Worm (Caenorhabditis elegans): Measurements from ENCODE around the gene F09A5.3.

DNA sequence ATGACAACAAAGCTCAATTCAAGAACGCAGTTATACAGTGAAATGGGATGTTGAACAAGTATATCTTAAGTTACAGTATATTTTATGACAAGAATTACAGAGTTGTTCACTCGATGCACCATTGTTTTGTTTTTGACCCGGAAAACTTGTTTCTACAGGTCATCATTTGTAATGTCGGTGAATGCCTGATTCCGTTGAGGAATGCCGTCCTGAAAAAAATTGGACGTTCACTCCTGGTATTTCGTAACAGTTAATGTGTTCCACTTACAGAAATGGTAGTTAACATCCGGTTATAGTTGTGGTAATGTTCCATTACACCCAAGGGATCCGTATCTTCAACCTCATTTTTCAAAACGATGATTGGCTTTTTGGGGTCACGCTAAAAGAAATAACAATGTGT is 25.0 kb upstream of the F09A5.3 start:
- no peak for TF ChIP-seq him-1 (tag; optimal IDR thresholded peaks at IDR 0.05)
- TF ChIP-seq dao-5 (tag; optimal IDR thresholded peaks at IDR 0.05), result no peak
- no peak for TF ChIP-seq W03F9.2 (tag; optimal IDR thresholded peaks at IDR 0.05)
